Worm (Caenorhabditis elegans) whole organism, L4 larva: ENCODE data around the gene let-721.

ENCODE experiments used
- ZK546.5 ChIP-seq, 2 experiments: sonication (generic microtip); optimal IDR thresholded peaks; 2 replicates each; lab custom pipeline; 2017; ENCODE audit warnings: missing biosample characterization in 2 of 2, missing genetic modification characterization in 2 of 2
- aha-1 ChIP-seq: fragments of 150-350 bp; peaks from one replicate; lab custom pipeline; 2014; ENCODE audit warnings: missing biosample characterization, missing genetic modification characterization
- ama-1 ChIP-seq: fragments of 150-350 bp; optimal IDR thresholded peaks from 2 replicates; lab custom pipeline; 2014; ENCODE audit warnings: inconsistent platforms, mixed read lengths
- mep-1 ChIP-seq: fragments of 150-350 bp; sonication (generic microtip); optimal IDR thresholded peaks from 3 replicates; lab custom pipeline; 2014; ENCODE audit warnings: missing biosample characterization, missing genetic modification characterization
- nhr-25 ChIP-seq: sonication (generic microtip); optimal IDR thresholded peaks from 2 replicates; lab custom pipeline; 2017; ENCODE audit warnings: missing genetic modification characterization, mild to moderate bottlenecking, missing compliant biosample characterization, antibody characterized with exemption, moderate library complexity, borderline replicate concordance; ENCODE audit not compliant: insufficient read depth
- nhr-28 ChIP-seq: fragments of 150-350 bp; optimal IDR thresholded peaks from 2 replicates; lab custom pipeline; 2014; ENCODE audit warnings: missing biosample characterization, missing genetic modification characterization
- pqm-1 ChIP-seq: sonication (generic microtip); optimal IDR thresholded peaks from 2 replicates; lab custom pipeline; 2017; ENCODE audit warnings: missing biosample characterization, missing genetic modification characterization
- unc-62 ChIP-seq, 3 experiments: fragments of 150-350 bp in 1 of 3; sonication (generic microtip); optimal IDR thresholded peaks in 2 of 3; peaks in 1 of 3; 1 replicate in 1 of 3; 2 replicates in 2 of 3; lab custom pipeline; 2014 to 2017; ENCODE audit warnings: missing biosample characterization in 3 of 3, missing genetic modification characterization in 3 of 3, missing genetic modification reagents in 3 of 3, missing genotype in 1 of 3

DNA sequence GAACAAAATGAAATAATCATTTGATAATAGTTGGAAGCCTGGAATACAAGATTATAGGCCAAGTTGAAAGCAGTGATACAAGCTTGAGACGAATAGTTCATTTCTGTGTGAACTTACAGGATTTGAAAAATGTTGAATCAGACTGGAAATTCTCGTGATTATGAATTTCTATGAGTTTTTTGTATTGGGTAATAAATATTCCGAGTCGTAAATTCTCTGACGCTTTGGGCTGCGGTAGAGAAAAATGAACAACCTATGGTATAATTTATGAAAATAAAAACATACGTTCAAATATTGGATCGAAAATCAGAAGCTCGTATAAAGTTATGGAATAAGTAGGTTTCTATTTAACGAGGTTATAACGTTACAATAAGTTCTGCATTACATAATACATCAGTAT is 46.1 kb upstream of the let-721 start, which contains the start of gene srb-11:
- TF ChIP-seq unc-62 (GFP tag; optimal IDR thresholded peaks at IDR 0.05 in 1 of 2; lab: Kevin White, UChicago) (no peak), unc-62 (tag; optimal IDR thresholded peaks at IDR 0.05; lab: Kevin White, UChicago) (no peak), nhr-28 (tag; lab: Kevin White, UChicago) (no peak), nhr-25 (tag; lab: Kevin White, UChicago) (no peak), mep-1 (tag; lab: Kevin White, UChicago) (no peak), ama-1 (no peak), aha-1 (tag; lab: Kevin White, UChicago) (no peak), ZK546.5 (tag; optimal IDR thresholded peaks at IDR 0.05; lab: Kevin White, UChicago) (no peak), pqm-1 (no peak)
